Worm (Caenorhabditis elegans): ENCODE measurements around the gene Y38C1AA.19.

DNA sequence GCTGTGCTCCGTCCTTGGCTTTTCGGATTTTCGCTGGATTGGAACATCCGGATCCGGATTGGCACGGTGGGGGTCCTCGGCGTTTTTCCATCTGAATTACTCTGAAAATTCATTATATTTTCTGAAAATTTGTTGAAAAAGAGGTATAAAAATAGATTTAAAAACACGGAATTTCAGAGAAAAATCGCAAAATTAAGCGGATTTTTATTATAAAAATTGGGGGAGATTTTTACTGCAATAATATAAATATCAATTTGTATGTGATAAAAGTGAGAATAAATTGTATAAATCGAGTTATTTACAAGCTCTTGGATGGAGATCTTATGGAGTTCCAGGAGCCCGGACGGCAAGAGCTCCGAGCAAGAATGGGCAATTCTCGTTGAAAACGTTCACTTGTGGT lies 38.4 kb upstream of the Y38C1AA.19 start, which contains the start of gene tut-1:
- TF ChIP-seq nhr-237 (tag; optimal IDR thresholded peaks at IDR 0.05) (no peak), ama-1 (optimal IDR thresholded peaks at IDR 0.05) (no peak), nhr-76 (tag; optimal IDR thresholded peaks at IDR 0.05) (no peak), lin-39 (tag; optimal IDR thresholded peaks at IDR 0.05) (no peak), unc-62 (GFP tag; optimal IDR thresholded peaks at IDR 0.05) (no peak)
